Worm (Caenorhabditis elegans): ENCODE results near the gene K05F6.12.

DNA sequence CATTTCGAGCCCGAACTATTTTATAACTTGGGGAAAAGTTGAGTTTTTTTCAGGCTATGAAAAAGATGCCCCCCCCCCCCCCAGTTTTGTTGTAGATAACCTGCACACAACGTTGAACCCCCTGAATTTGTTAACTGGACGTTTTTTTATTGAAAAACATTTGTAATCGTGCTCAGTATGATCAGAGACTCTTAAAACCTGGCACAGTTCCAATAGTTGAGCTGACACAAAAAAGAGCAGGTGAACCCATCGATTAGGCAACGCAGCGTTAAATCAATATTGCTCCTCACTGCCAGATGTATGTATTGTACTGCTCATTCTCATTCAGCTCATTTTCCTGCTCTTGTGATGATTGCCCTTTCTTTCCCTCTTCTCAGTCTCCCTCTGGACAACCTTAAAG lies at the start of gene K05F6.12:
- TF ChIP-seq med-1 (GFP tag; optimal IDR thresholded peaks at IDR 0.05; ENCODE audit: insufficient read depth) (no peak), flt-1 (GFP tag; IDR thresholded peaks at IDR 0.05) (no peak), ztf-23 (GFP tag; IDR thresholded peaks at IDR 0.05) (no peak), ref-1 (GFP tag; conservative IDR thresholded peaks at IDR 0.05) (no peak)
